Worm (Caenorhabditis elegans) whole organism, L1 larva: Measurements from ENCODE around the gene B0034.5.
A peak's percentile ranks its signal among the peaks of the same experiment; 100 is the strongest.
"Not testable (repeated sequence)": the region's sequence is repeated elsewhere in the genome, so short reads cannot be mapped to it uniquely, and the experiment has no call there.

Source experiments
- C04F5.9 ChIP-seq: sonication (generic microtip); optimal IDR thresholded peaks from 2 replicates; lab custom pipeline; 2016; ENCODE audit warnings: missing genetic modification characterization, missing compliant biosample characterization
- Y116A8C.19 ChIP-seq: sonication (generic microtip); optimal IDR thresholded peaks from 2 replicates; lab custom pipeline; 2016; ENCODE audit warnings: missing compliant biosample characterization, missing genetic modification characterization, borderline replicate concordance
- ceh-63 ChIP-seq: fragments of 200-800 bp; sonication (Bioruptor generic); optimal IDR thresholded peaks from 2 replicates; lab custom pipeline; 2018; ENCODE audit warnings: mild to moderate bottlenecking, missing genetic modification characterization, missing compliant biosample characterization
- ceh-8 ChIP-seq: fragments of 200-800 bp; sonication (Bioruptor generic); optimal IDR thresholded peaks from 2 replicates; lab custom pipeline; 2018; ENCODE audit warnings: mild to moderate bottlenecking, missing genetic modification characterization, moderate library complexity, missing compliant biosample characterization
- ceh-82 ChIP-seq, 3 experiments: fragments of 150-350 bp in 1 of 3; sonication (generic microtip) in 2 of 3; optimal IDR thresholded peaks; 2 replicates each; lab custom pipeline; 2014 to 2017; ENCODE audit warnings: missing biosample characterization in 3 of 3, missing genetic modification characterization in 3 of 3
- ceh-88 ChIP-seq: fragments of 200-800 bp; sonication (Bioruptor generic); IDR thresholded peaks from 2 replicates; pipeline ENCODE4 v1.3.6; 2022; ENCODE audit warnings: missing genetic modification characterization, missing compliant biosample characterization
- dsc-1 ChIP-seq: sonication (generic microtip); optimal IDR thresholded peaks from 2 replicates; lab custom pipeline; 2016; ENCODE audit warnings: mild to moderate bottlenecking, missing genetic modification characterization, missing compliant biosample characterization
- egl-13 ChIP-seq: sonication (generic microtip); optimal IDR thresholded peaks from 2 replicates; lab custom pipeline; 2016; ENCODE audit warnings: missing genotype, missing genetic modification reagents, missing genetic modification characterization, missing compliant biosample characterization
- egl-27 ChIP-seq, 2 experiments: fragments of 150-350 bp in 1 of 2; sonication (generic microtip); optimal IDR thresholded peaks; 3 replicates each; lab custom pipeline; 2017 to 2018; ENCODE audit warnings: missing biosample characterization in 2 of 2, missing genetic modification characterization in 2 of 2, missing genetic modification reagents in 2 of 2
- elt-2 ChIP-seq: sonication (generic microtip); optimal IDR thresholded peaks from 2 replicates; lab custom pipeline; 2016; ENCODE audit warnings: missing genetic modification characterization, mild to moderate bottlenecking, inconsistent platforms, missing compliant biosample characterization, missing genetic modification reagents
- fkh-4 ChIP-seq: sonication (generic microtip); optimal IDR thresholded peaks from 2 replicates; lab custom pipeline; 2016; ENCODE audit warnings: missing compliant biosample characterization, missing genetic modification characterization, borderline replicate concordance
- fkh-8 ChIP-seq: sonication (generic microtip); optimal IDR thresholded peaks from 2 replicates; lab custom pipeline; 2016; ENCODE audit warnings: mild to moderate bottlenecking, missing genetic modification characterization, missing compliant biosample characterization
- grh-1 ChIP-seq: fragments of 200-800 bp; sonication (Bioruptor generic); IDR thresholded peaks from 2 replicates; pipeline ENCODE4 v1.3.6; 2022; ENCODE audit warnings: missing genetic modification reagents, missing genetic modification characterization, missing compliant biosample characterization
- hlh-17 ChIP-seq: fragments of 200-800 bp; sonication (Bioruptor generic); optimal IDR thresholded peaks from 2 replicates; lab custom pipeline; 2018; ENCODE audit warnings: missing genetic modification characterization, mild to moderate bottlenecking, missing compliant biosample characterization, moderate library complexity, borderline replicate concordance
- hlh-4 ChIP-seq: sonication (generic microtip); optimal IDR thresholded peaks from 2 replicates; lab custom pipeline; 2016; ENCODE audit warnings: mild to moderate bottlenecking, missing genetic modification characterization, missing compliant biosample characterization
- isw-1 ChIP-seq: fragments of 200-800 bp; sonication (Bioruptor generic); IDR thresholded peaks from 2 replicates; pipeline ENCODE4 v1.3.6; 2022; ENCODE audit warnings: missing genetic modification characterization, missing compliant biosample characterization
- jun-1 ChIP-seq: fragments of 150-350 bp; optimal IDR thresholded peaks from 2 replicates; lab custom pipeline; 2014; ENCODE audit warnings: missing biosample characterization, missing genetic modification reagents, missing genetic modification characterization
- lin-13 ChIP-seq: fragments of 150-350 bp; optimal IDR thresholded peaks from 2 replicates; lab custom pipeline; 2014; ENCODE audit warnings: missing biosample characterization, missing genetic modification reagents, missing genetic modification characterization
- lin-15B ChIP-seq: fragments of 150-350 bp; sonication (generic microtip); optimal IDR thresholded peaks from 3 replicates; lab custom pipeline; 2014; ENCODE audit warnings: missing biosample characterization, missing genetic modification characterization
- lsy-2 ChIP-seq, 2 experiments: fragments of 150-350 bp; optimal IDR thresholded peaks; 2 replicates each; lab custom pipeline; 2014; ENCODE audit warnings: missing biosample characterization in 2 of 2, missing genetic modification characterization in 2 of 2
- nhr-20 ChIP-seq: sonication (generic microtip); optimal IDR thresholded peaks from 2 replicates; lab custom pipeline; 2016; ENCODE audit warnings: mild to moderate bottlenecking, missing genetic modification characterization, missing compliant biosample characterization
- nhr-237 ChIP-seq: fragments of 150-350 bp; optimal IDR thresholded peaks from 2 replicates; lab custom pipeline; 2014; ENCODE audit warnings: missing biosample characterization, missing genetic modification characterization
- nhr-71 ChIP-seq: sonication (generic microtip); optimal IDR thresholded peaks from 2 replicates; lab custom pipeline; 2016; ENCODE audit warnings: mild to moderate bottlenecking, missing genetic modification characterization, moderate library complexity, missing compliant biosample characterization
- nhr-76 ChIP-seq: sonication (generic microtip); optimal IDR thresholded peaks from 2 replicates; lab custom pipeline; 2017; ENCODE audit warnings: missing biosample characterization, missing genetic modification characterization
- nhr-77 ChIP-seq: fragments of 150-350 bp; optimal IDR thresholded peaks from 2 replicates; lab custom pipeline; 2014; ENCODE audit warnings: missing biosample characterization, missing genetic modification characterization
- nhr-90 ChIP-seq: sonication (generic microtip); optimal IDR thresholded peaks from 2 replicates; lab custom pipeline; 2016; ENCODE audit warnings: mild to moderate bottlenecking, missing genetic modification characterization, missing compliant biosample characterization; ENCODE audit not compliant: poor library complexity
- pag-3 ChIP-seq: sonication (generic microtip); optimal IDR thresholded peaks from 2 replicates; lab custom pipeline; 2017; ENCODE audit warnings: missing genetic modification characterization, mild to moderate bottlenecking, missing compliant biosample characterization, antibody characterized with exemption, borderline replicate concordance; ENCODE audit not compliant: insufficient read depth
- pqm-1 ChIP-seq: sonication (generic microtip); optimal IDR thresholded peaks from 3 replicates; lab custom pipeline; 2017; ENCODE audit warnings: missing biosample characterization, missing genetic modification characterization
- rnt-1 ChIP-seq: sonication (generic microtip); optimal IDR thresholded peaks from 2 replicates; lab custom pipeline; 2016; ENCODE audit warnings: mild to moderate bottlenecking, missing genetic modification characterization, moderate library complexity, missing compliant biosample characterization
- snpc-4 ChIP-seq: fragments of 150-350 bp; optimal IDR thresholded peaks from 2 replicates; lab custom pipeline; 2014; ENCODE audit warnings: missing biosample characterization, missing genetic modification characterization
- sptf-1 ChIP-seq: fragments of 150-350 bp; optimal IDR thresholded peaks from 2 replicates; lab custom pipeline; 2014; ENCODE audit warnings: missing biosample characterization, missing genetic modification characterization
- unc-30 ChIP-seq: sonication (generic microtip); optimal IDR thresholded peaks from 2 replicates; lab custom pipeline; 2017; ENCODE audit warnings: missing biosample characterization, missing genetic modification characterization
- unc-86 ChIP-seq: sonication (generic microtip); optimal IDR thresholded peaks from 2 replicates; lab custom pipeline; 2016; ENCODE audit warnings: missing genetic modification characterization, missing compliant biosample characterization
- unc-98 ChIP-seq: fragments of 200-800 bp; sonication (Bioruptor generic); IDR thresholded peaks from 2 replicates; pipeline ENCODE4 v1.3.6; 2022; ENCODE audit warnings: missing genetic modification characterization, missing compliant biosample characterization

Gene B0034.5

DNA sequence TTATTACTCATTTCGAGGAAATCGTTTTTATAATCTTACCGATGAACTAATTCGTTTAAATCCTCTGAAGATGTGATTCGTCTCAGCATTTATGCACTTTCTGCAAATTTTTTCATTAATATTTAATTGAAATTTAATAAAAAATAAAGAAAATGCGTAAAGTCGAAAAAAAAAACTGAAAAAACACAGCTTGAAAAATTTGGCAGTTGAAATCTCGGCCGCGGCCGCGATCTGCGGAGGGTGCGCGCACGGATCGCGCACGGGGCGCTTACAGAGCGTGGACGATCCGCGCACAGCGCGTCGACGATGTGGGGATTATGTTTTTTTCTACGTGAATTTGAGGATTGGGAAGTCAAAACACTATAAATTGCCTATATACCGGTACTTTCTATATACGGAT is 34.1 kb upstream of the B0034.5 start, which contains the start of gene ZK84.4:
Gene ZK84.4, minus strand, starts transcription at position 101 of the 400 bp plus-strand sequence.
- not testable (repeated sequence) for TF ChIP-seq hlh-4 (tag; lab: Kevin White, UChicago); sptf-1 (tag; lab: Kevin White, UChicago); ceh-63 (GFP tag; lab: Kevin White, UChicago)

- TF ChIP-seq unc-98 (GFP tag; lab: Robert Waterston, UW) (no peak), elt-2 (tag; lab: Kevin White, UChicago) (no peak), dsc-1 (tag; lab: Kevin White, UChicago) (no peak), nhr-71 (tag; lab: Kevin White, UChicago) (peak; percentile 50), unc-30 (no peak), lsy-2 (tag; optimal IDR thresholded peaks at IDR 0.05; lab: Kevin White, UChicago) (no peak)
Observed at ce11 chrII:6001004-6001403, 26.2 kb upstream of the B0034.5 start.

DNA sequence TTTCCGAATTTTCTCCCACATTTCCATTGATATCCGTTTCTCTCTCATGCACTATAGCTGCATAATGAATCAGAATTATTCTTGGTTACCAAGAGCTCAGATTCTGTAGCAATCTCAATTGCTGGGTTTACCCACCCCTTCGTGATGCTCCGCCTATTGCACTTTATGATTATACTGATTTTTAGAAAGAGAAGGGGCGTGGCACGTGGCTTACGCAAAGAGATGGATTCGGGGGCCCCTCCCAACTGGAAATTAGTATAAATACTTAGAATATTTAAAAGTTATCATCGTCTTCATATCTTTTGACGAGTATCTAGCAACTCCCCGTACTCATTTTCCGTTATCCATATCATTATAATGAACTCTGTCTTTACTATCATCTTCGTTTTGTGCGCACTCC is 25.4 kb upstream of the B0034.5 start, which contains the start of gene ins-6:
Gene ins-6, plus strand, starts transcription at position 301 of the 400 bp plus-strand sequence.
- TF ChIP-seq pqm-1 (tag; lab: Kevin White, UChicago), result no peak
- no peak for TF ChIP-seq nhr-90
- no peak for TF ChIP-seq nhr-237
- TF ChIP-seq unc-98 (GFP tag; lab: Robert Waterston, UW), result no peak
- TF ChIP-seq hlh-17, result no peak
- TF ChIP-seq dsc-1 (tag; lab: Kevin White, UChicago), result no peak
- TF ChIP-seq fkh-8, result no peak
- no peak for TF ChIP-seq snpc-4 (tag; lab: Kevin White, UChicago)

DNA sequence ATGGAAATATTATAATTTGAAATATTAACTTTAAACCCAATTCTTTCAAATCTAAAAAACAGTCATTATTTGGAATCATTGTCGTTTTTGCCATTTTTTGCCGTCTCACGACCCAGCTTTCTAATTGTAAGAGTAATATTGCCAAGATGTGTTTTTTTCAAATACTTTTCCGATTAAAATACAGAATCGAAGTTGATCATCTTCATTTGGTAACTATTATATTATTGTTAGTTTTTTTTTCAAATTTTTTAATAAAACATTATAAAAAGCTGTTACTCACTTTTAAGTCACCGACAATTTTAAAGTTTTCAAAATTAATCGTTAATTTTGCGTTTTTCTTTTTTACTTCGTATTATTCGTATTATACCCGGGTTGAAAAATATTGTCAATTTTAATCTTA is 22.5 kb upstream of the B0034.5 start, which contains the start of gene ins-5:
Gene ins-5, plus strand, starts transcription at position 301 of the 400 bp plus-strand sequence.
- TF ChIP-seq ceh-82 (tag; optimal IDR thresholded peaks at IDR 0.05; lab: Kevin White, UChicago) (no peak), nhr-76 (no peak), lin-15B (tag; lab: Kevin White, UChicago) (no peak), fkh-4 (tag; lab: Kevin White, UChicago) (no peak), Y116A8C.19 (tag; lab: Kevin White, UChicago) (no peak), isw-1 (GFP tag; lab: Robert Waterston, UW) (no peak), egl-13 (tag; lab: Kevin White, UChicago) (no peak), grh-1 (no peak)

ce11 chrII:5996066-5996465 is 21.3 kb upstream of the B0034.5 start, which contains the start of gene ins-4:
Gene ins-4 (plus strand): TSS chrII:5996366.
- TF ChIP-seq nhr-77 (tag; lab: Kevin White, UChicago) (no peak), C04F5.9 (tag; lab: Kevin White, UChicago) (no peak), lin-13 (GFP tag; lab: Kevin White, UChicago) (no peak), nhr-20 (no peak), pag-3 (tag; lab: Kevin White, UChicago) (no peak), egl-27 (tag; optimal IDR thresholded peaks at IDR 0.05; lab: Kevin White, UChicago) (no peak), ceh-8 (no peak), jun-1 (tag; lab: Kevin White, UChicago) (no peak), dsc-1 (tag; lab: Kevin White, UChicago) (no peak), rnt-1 (no peak), egl-13 (tag; lab: Kevin White, UChicago) (no peak), unc-86 (no peak), nhr-76 (no peak), ceh-88 (GFP tag; lab: Robert Waterston, UW) (no peak), isw-1 (GFP tag; lab: Robert Waterston, UW) (no peak)
